Fruit fly (Drosophila melanogaster) whole organism, prepupa: ENCODE results near the gene mRpS34.

Experiments
- Blimp-1 ChIP-seq: fragments of 200-800 bp; sonication (Bioruptor generic); optimal IDR thresholded peaks from 3 replicates; lab custom pipeline; 2017; ENCODE audit warnings: missing biosample characterization, missing genetic modification characterization, mild to moderate bottlenecking, moderate library complexity, missing genetic modification reagents
- CG10669 ChIP-seq: fragments of 200-800 bp; sonication (Bioruptor generic); optimal IDR thresholded peaks from 3 replicates; lab custom pipeline; 2018; ENCODE audit warnings: missing biosample characterization, mild to moderate bottlenecking, missing genetic modification characterization, moderate library complexity
- CG11294 ChIP-seq: fragments of 200-800 bp; sonication (Bioruptor generic); IDR thresholded peaks from 2 replicates; pipeline ENCODE4 v1.3.6; 2022; ENCODE audit warnings: missing biosample characterization, missing genetic modification characterization
- CG11762 ChIP-seq: fragments of 200-800 bp; sonication (Bioruptor generic); optimal IDR thresholded peaks from 3 replicates; lab custom pipeline; 2016; ENCODE audit warnings: missing biosample characterization, missing genetic modification characterization; ENCODE audit not compliant: insufficient read depth
- CG11902 ChIP-seq: fragments of 200-800 bp; sonication (Bioruptor generic); optimal IDR thresholded peaks from 3 replicates; lab custom pipeline; 2016; ENCODE audit warnings: missing biosample characterization, missing genetic modification characterization
- CG15336 ChIP-seq: fragments of 200-800 bp; sonication (Bioruptor generic); IDR thresholded peaks from 2 replicates; pipeline ENCODE4 v1.3.6; 2022; ENCODE audit warnings: missing biosample characterization, missing genetic modification characterization
- CG1621 ChIP-seq: fragments of 200-800 bp; sonication (Bioruptor generic); optimal IDR thresholded peaks from 3 replicates; lab custom pipeline; 2018; ENCODE audit warnings: missing biosample characterization, mild to moderate bottlenecking, missing genetic modification characterization
- CG16779 ChIP-seq: fragments of 200-800 bp; sonication (Bioruptor generic); optimal IDR thresholded peaks from 3 replicates; lab custom pipeline; 2017; ENCODE audit warnings: missing biosample characterization, mild to moderate bottlenecking, missing genetic modification characterization
- CG3032 ChIP-seq: fragments of 200-800 bp; optimal IDR thresholded peaks from 2 replicates; lab custom pipeline; 2019; ENCODE audit warnings: missing biosample characterization, mild to moderate bottlenecking, missing genetic modification characterization, moderate library complexity
- CG31627 ChIP-seq: fragments of 200-800 bp; sonication (Bioruptor generic); optimal IDR thresholded peaks from 3 replicates; lab custom pipeline; 2016; ENCODE audit warnings: missing biosample characterization, missing genetic modification characterization
- CG34406 ChIP-seq: fragments of 200-800 bp; sonication (Bioruptor generic); optimal IDR thresholded peaks from 3 replicates; lab custom pipeline; 2016; ENCODE audit warnings: missing biosample characterization, missing genetic modification characterization
- CG3919 ChIP-seq: fragments of 200-800 bp; sonication (Bioruptor generic); optimal IDR thresholded peaks from 3 replicates; lab custom pipeline; 2016; ENCODE audit warnings: missing biosample characterization, missing genetic modification characterization
- CG4318 ChIP-seq: fragments of 200-800 bp; sonication (Bioruptor generic); optimal IDR thresholded peaks from 3 replicates; lab custom pipeline; 2017; ENCODE audit warnings: missing biosample characterization, mild to moderate bottlenecking, missing genetic modification characterization
- CG6163 ChIP-seq: fragments of 200-800 bp; sonication (Bioruptor generic); IDR thresholded peaks from 3 replicates; pipeline ENCODE4 v1.3.6; 2022; ENCODE audit warnings: missing biosample characterization, missing genetic modification characterization
- CG6276 ChIP-seq: fragments of 200-800 bp; sonication (Bioruptor generic); optimal IDR thresholded peaks from 2 replicates; lab custom pipeline; 2017; ENCODE audit warnings: missing biosample characterization, mild to moderate bottlenecking, missing genetic modification characterization
- CG6792 ChIP-seq: fragments of 200-800 bp; sonication (Bioruptor generic); optimal IDR thresholded peaks from 3 replicates; lab custom pipeline; 2016; ENCODE audit warnings: missing biosample characterization, missing genetic modification characterization
- CG6808 ChIP-seq: fragments of 200-800 bp; sonication (Bioruptor generic); optimal IDR thresholded peaks from 3 replicates; lab custom pipeline; 2017; ENCODE audit warnings: missing biosample characterization, missing genetic modification characterization, mild to moderate bottlenecking, moderate library complexity, missing genetic modification reagents
- CG6854 ChIP-seq: fragments of 200-800 bp; sonication (Bioruptor generic); optimal IDR thresholded peaks from 2 replicates; lab custom pipeline; 2017; ENCODE audit warnings: missing biosample characterization, mild to moderate bottlenecking, missing genetic modification characterization
- CG7368 ChIP-seq: fragments of 200-800 bp; sonication (Bioruptor generic); optimal IDR thresholded peaks from 3 replicates; lab custom pipeline; 2016; ENCODE audit warnings: missing biosample characterization, missing genetic modification characterization
- CG8119 ChIP-seq: fragments of 200-800 bp; sonication (Bioruptor generic); IDR thresholded peaks from 3 replicates; pipeline ENCODE4 v1.3.6; 2022; ENCODE audit warnings: missing biosample characterization, missing genetic modification characterization
- CG8319 ChIP-seq: fragments of 200-800 bp; sonication (Bioruptor generic); optimal IDR thresholded peaks from 3 replicates; lab custom pipeline; 2016; ENCODE audit warnings: missing biosample characterization, missing genetic modification characterization
- CG8632 ChIP-seq: fragments of 200-800 bp; sonication (Bioruptor generic); optimal IDR thresholded peaks from 3 replicates; lab custom pipeline; 2016; ENCODE audit warnings: missing biosample characterization, missing genetic modification characterization
- CG9139 ChIP-seq: fragments of 200-800 bp; sonication (Bioruptor generic); optimal IDR thresholded peaks from 3 replicates; lab custom pipeline; 2017; ENCODE audit warnings: missing biosample characterization, mild to moderate bottlenecking, missing genetic modification characterization
- Eip75B ChIP-seq: fragments of 200-800 bp; sonication (Bioruptor generic); optimal IDR thresholded peaks from 3 replicates; lab custom pipeline; 2016; ENCODE audit warnings: missing biosample characterization, missing genetic modification characterization
- Eip78C ChIP-seq: fragments of 200-800 bp; sonication (Bioruptor generic); peaks from one replicate; lab custom pipeline; 2016; ENCODE audit warnings: missing biosample characterization, missing genetic modification characterization
- Eip93F ChIP-seq: fragments of 200-800 bp; sonication (Bioruptor generic); optimal IDR thresholded peaks from 2 replicates; lab custom pipeline; 2016; ENCODE audit warnings: missing biosample characterization, mild to moderate bottlenecking, missing genetic modification characterization
- Ets21C ChIP-seq: fragments of 200-800 bp; sonication (Bioruptor generic); optimal IDR thresholded peaks from 3 replicates; lab custom pipeline; 2016; ENCODE audit warnings: missing biosample characterization, missing genetic modification characterization
- Ets96B ChIP-seq: fragments of 200-800 bp; optimal IDR thresholded peaks from 2 replicates; lab custom pipeline; 2019; ENCODE audit warnings: missing biosample characterization, mild to moderate bottlenecking, missing genetic modification characterization, moderate library complexity
- Hr38 ChIP-seq: sonication (Bioruptor generic); optimal IDR thresholded peaks from 2 replicates; lab custom pipeline; 2016; ENCODE audit warnings: missing biosample characterization, missing genetic modification characterization
- Hr39 ChIP-seq: fragments of 200-800 bp; sonication (Bioruptor generic); optimal IDR thresholded peaks from 2 replicates; lab custom pipeline; 2016; ENCODE audit warnings: missing biosample characterization, missing genetic modification characterization
- Lpt ChIP-seq: fragments of 200-800 bp; sonication (Bioruptor generic); optimal IDR thresholded peaks from 3 replicates; lab custom pipeline; 2016; ENCODE audit warnings: missing biosample characterization, missing genetic modification characterization
- Met ChIP-seq: fragments of 200-800 bp; sonication (Bioruptor generic); optimal IDR thresholded peaks from 3 replicates; lab custom pipeline; 2016; ENCODE audit warnings: missing biosample characterization, missing genetic modification characterization
- OdsH ChIP-seq: fragments of 200-800 bp; sonication (Bioruptor generic); optimal IDR thresholded peaks from 3 replicates; lab custom pipeline; 2016; ENCODE audit warnings: missing biosample characterization, missing genetic modification characterization
- Smox ChIP-seq: fragments of 200-800 bp; sonication (Bioruptor generic); optimal IDR thresholded peaks from 3 replicates; lab custom pipeline; 2016; ENCODE audit warnings: missing biosample characterization, missing genetic modification characterization
- Sox102F ChIP-seq: fragments of 200-800 bp; sonication (Bioruptor generic); optimal IDR thresholded peaks from 2 replicates; lab custom pipeline; 2016; ENCODE audit warnings: missing biosample characterization, mild to moderate bottlenecking, missing genetic modification characterization
- Sox14 ChIP-seq: fragments of 200-800 bp; sonication (Bioruptor generic); optimal IDR thresholded peaks from 3 replicates; lab custom pipeline; 2016; ENCODE audit warnings: missing biosample characterization, missing genetic modification characterization
- Sox15 ChIP-seq: fragments of 200-800 bp; sonication (Bioruptor generic); optimal IDR thresholded peaks from 3 replicates; lab custom pipeline; 2016; ENCODE audit warnings: missing biosample characterization, missing genetic modification characterization
- achi ChIP-seq: fragments of 200-800 bp; sonication (Bioruptor generic); optimal IDR thresholded peaks from 3 replicates; lab custom pipeline; 2016; ENCODE audit warnings: missing biosample characterization, missing genetic modification characterization
- acj6 ChIP-seq: fragments of 200-800 bp; sonication (Bioruptor generic); optimal IDR thresholded peaks from 3 replicates; lab custom pipeline; 2016; ENCODE audit warnings: missing biosample characterization, missing genetic modification characterization
- cyc ChIP-seq: fragments of 200-800 bp; sonication (Bioruptor generic); optimal IDR thresholded peaks from 3 replicates; lab custom pipeline; 2016; ENCODE audit warnings: missing biosample characterization, missing genetic modification characterization
- dac ChIP-seq: fragments of 200-800 bp; sonication (Bioruptor generic); optimal IDR thresholded peaks from 2 replicates; lab custom pipeline; 2017; ENCODE audit warnings: missing biosample characterization, mild to moderate bottlenecking, missing genetic modification characterization
- dsx ChIP-seq: fragments of 200-800 bp; optimal IDR thresholded peaks from 3 replicates; lab custom pipeline; 2019; ENCODE audit warnings: missing biosample characterization, mild to moderate bottlenecking, missing genetic modification characterization, moderate library complexity; ENCODE audit not compliant: poor library complexity, severe bottlenecking
- esn ChIP-seq: fragments of 200-800 bp; sonication (Bioruptor generic); optimal IDR thresholded peaks from 2 replicates; lab custom pipeline; 2016; ENCODE audit warnings: missing biosample characterization, mild to moderate bottlenecking, missing genetic modification characterization, moderate library complexity
- fd59A ChIP-seq: fragments of 200-800 bp; sonication (Bioruptor generic); optimal IDR thresholded peaks from 2 replicates; lab custom pipeline; 2017; ENCODE audit warnings: missing biosample characterization, mild to moderate bottlenecking, missing genetic modification characterization, missing genetic modification reagents
- fd85E ChIP-seq: fragments of 200-800 bp; sonication (Bioruptor generic); optimal IDR thresholded peaks from 3 replicates; lab custom pipeline; 2016; ENCODE audit warnings: missing biosample characterization, missing genetic modification characterization
- lz ChIP-seq: fragments of 200-800 bp; sonication (Bioruptor generic); optimal IDR thresholded peaks from 3 replicates; lab custom pipeline; 2016; ENCODE audit warnings: missing biosample characterization, missing genetic modification characterization
- net ChIP-seq: fragments of 200-800 bp; sonication (Bioruptor generic); optimal IDR thresholded peaks from 3 replicates; lab custom pipeline; 2016; ENCODE audit warnings: missing biosample characterization, missing genetic modification characterization
- pdm3 ChIP-seq: fragments of 200-800 bp; sonication (Bioruptor generic); optimal IDR thresholded peaks from 3 replicates; lab custom pipeline; 2016; ENCODE audit warnings: missing biosample characterization, missing genetic modification characterization
- salr ChIP-seq, 2 experiments: fragments of 200-800 bp; sonication (Bioruptor generic); optimal IDR thresholded peaks; 3 replicates each; lab custom pipeline; 2016 to 2018; ENCODE audit warnings: missing biosample characterization in 2 of 2, missing genetic modification characterization in 2 of 2, mild to moderate bottlenecking in 1 of 2
- spab ChIP-seq: fragments of 200-800 bp; sonication (Bioruptor generic); optimal IDR thresholded peaks from 2 replicates; lab custom pipeline; 2017; ENCODE audit warnings: missing biosample characterization, mild to moderate bottlenecking, missing genetic modification characterization, missing genetic modification reagents
- svp ChIP-seq: fragments of 200-800 bp; sonication (Bioruptor generic); peaks from one replicate; lab custom pipeline; 2016; ENCODE audit warnings: missing biosample characterization, missing genetic modification characterization
- topi ChIP-seq: fragments of 200-800 bp; sonication (Bioruptor generic); optimal IDR thresholded peaks from 3 replicates; lab custom pipeline; 2016; ENCODE audit warnings: missing biosample characterization, missing genetic modification characterization

mRpS34 gene

DNA sequence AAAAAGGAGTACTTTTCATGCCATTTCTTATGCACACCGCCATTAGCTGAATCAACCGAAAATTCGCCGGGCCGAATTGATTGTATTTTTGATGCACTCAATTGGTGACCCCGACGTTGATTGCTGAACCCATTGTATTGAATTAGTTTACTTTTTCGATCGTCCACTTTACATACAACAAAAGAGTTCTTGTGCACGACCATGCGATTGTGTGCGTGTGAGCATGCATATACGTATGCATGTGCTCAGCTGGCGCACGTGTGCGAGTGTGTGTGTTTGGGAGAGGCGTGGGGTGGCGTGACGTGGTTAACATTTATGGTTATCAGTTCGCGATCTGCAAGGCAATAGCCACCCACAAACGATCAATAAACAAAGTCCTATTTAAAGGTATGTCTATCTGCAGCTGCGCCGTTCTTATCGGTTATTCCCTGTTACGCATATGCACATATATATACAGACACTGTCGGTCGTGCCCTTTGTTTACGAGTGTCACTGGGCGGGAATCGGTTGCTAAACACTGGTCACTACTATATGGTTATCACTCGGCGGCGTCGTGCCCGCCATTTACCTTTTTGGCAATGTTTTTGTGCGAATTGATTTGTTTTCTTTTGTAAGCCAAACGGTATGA is 37.5 kb downstream of the mRpS34 start:
- TF ChIP-seq acj6 (GFP tag; lab: Kevin White, UChicago) (no peak), CG7368 (GFP tag; lab: Kevin White, UChicago) (no peak), Lpt (no peak), Sox102F (GFP tag; lab: Kevin White, UChicago) (no peak), CG1621 (tag; lab: Kevin White, UChicago) (no peak), CG11762 (GFP tag; lab: Kevin White, UChicago) (no peak), dsx (GFP tag; lab: Kevin White, UChicago) (peak; percentile 15), Ets96B (tag; lab: Kevin White, UChicago) (no peak), cyc (GFP tag; lab: Kevin White, UChicago) (no peak), CG11294 (GFP tag; lab: Robert Waterston, UW) (no peak), CG6808 (peak; percentile 47), topi (GFP tag; lab: Kevin White, UChicago) (no peak), CG34406 (no peak), CG16779 (tag; lab: Kevin White, UChicago) (peak; percentile 68), CG11902 (no peak), CG3919 (GFP tag; lab: Kevin White, UChicago) (no peak), CG8319 (peak; percentile 88), CG4318 (GFP tag; lab: Kevin White, UChicago) (no peak), svp (peak; percentile 86), Eip75B (no peak), Blimp-1 (GFP tag; lab: Kevin White, UChicago) (no peak), Sox14 (GFP tag; lab: Kevin White, UChicago) (peak; percentile 32), Ets21C (GFP tag; lab: Kevin White, UChicago) (no peak), Smox (GFP tag; lab: Kevin White, UChicago) (no peak), net (no peak), CG8119 (GFP tag; lab: Robert Waterston, UW) (peak; percentile 33; the same call in 1 of the 3 replicates), OdsH (no peak), CG6854 (no peak), CG8632 (GFP tag; lab: Kevin White, UChicago) (peak; percentile 11), fd85E (no peak), salr (GFP tag; optimal IDR thresholded peaks at IDR 0.05; lab: Kevin White, UChicago) (no peak), CG10669 (GFP tag; lab: Kevin White, UChicago) (no peak), CG6276 (GFP tag; lab: Kevin White, UChicago) (peak; percentile 19), CG3032 (tag; lab: Kevin White, UChicago) (no peak), Met (GFP tag; lab: Kevin White, UChicago) (no peak), Hr38 (GFP tag; lab: Kevin White, UChicago) (no peak), dac (no peak), CG31627 (no peak), achi (GFP tag; lab: Kevin White, UChicago) (no peak), CG6792 (no peak), Eip78C (GFP tag; lab: Kevin White, UChicago) (peak; percentile 60), CG6163 (GFP tag; lab: Robert Waterston, UW) (no peak), fd59A (GFP tag; lab: Kevin White, UChicago) (no peak), CG9139 (peak; percentile 37), lz (GFP tag; lab: Kevin White, UChicago) (no peak), esn (GFP tag; lab: Kevin White, UChicago) (no peak), Hr39 (GFP tag; lab: Kevin White, UChicago) (no peak), spab (no peak), CG15336 (GFP tag; lab: Robert Waterston, UW) (no peak; the same call in 1 of the 2 replicates), Eip93F (no peak), Sox15 (GFP tag; lab: Kevin White, UChicago) (no peak), pdm3 (GFP tag; lab: Kevin White, UChicago) (no peak)
